Worm (Caenorhabditis elegans) whole organism, midembryonic: ENCODE data around the gene abcf-1.

Experiments
- T22C8.4 ChIP-seq: fragments of 200-800 bp; sonication (Bioruptor generic); IDR thresholded peaks from 2 replicates; pipeline ENCODE4 v1.3.6; 2022; ENCODE audit warnings: missing genetic modification characterization, missing compliant biosample characterization
- cog-1 ChIP-seq: sonication (generic microtip); optimal IDR thresholded peaks from 2 replicates; lab custom pipeline; 2016; ENCODE audit warnings: missing genetic modification characterization, missing compliant biosample characterization
- flt-1 ChIP-seq: fragments of 200-800 bp; sonication (Bioruptor generic); IDR thresholded peaks from 2 replicates; pipeline ENCODE4 v1.3.6; 2022; ENCODE audit warnings: missing genetic modification characterization, missing compliant biosample characterization
- klf-2 ChIP-seq: fragments of 200-800 bp; sonication (Bioruptor generic); conservative IDR thresholded peaks from 2 replicates; pipeline ENCODE4 v1.3.6; 2022; ENCODE audit warnings: missing genetic modification reagents, missing genetic modification characterization, missing compliant biosample characterization
- med-1 ChIP-seq: sonication (generic microtip); optimal IDR thresholded peaks from 2 replicates; lab custom pipeline; 2017; ENCODE audit warnings: missing genetic modification characterization, mild to moderate bottlenecking, missing compliant biosample characterization, antibody characterized with exemption, missing genetic modification reagents; ENCODE audit not compliant: insufficient read depth
- ref-1 ChIP-seq: fragments of 200-800 bp; sonication (Bioruptor generic); conservative IDR thresholded peaks from 2 replicates; pipeline ENCODE4 v1.3.6; 2022; ENCODE audit warnings: missing genetic modification reagents, missing genetic modification characterization, missing compliant biosample characterization
- tab-1 ChIP-seq: fragments of 200-800 bp; sonication (Bioruptor generic); IDR thresholded peaks from 2 replicates; pipeline ENCODE4 v1.3.6; 2022; ENCODE audit warnings: missing genetic modification characterization, missing compliant biosample characterization
- ztf-23 ChIP-seq: fragments of 200-800 bp; sonication (Bioruptor generic); IDR thresholded peaks from 2 replicates; pipeline ENCODE4 v1.3.6; 2022; ENCODE audit warnings: missing genetic modification reagents, missing genetic modification characterization, missing compliant biosample characterization
- ztf-29 ChIP-seq: fragments of 200-800 bp; sonication (Bioruptor generic); IDR thresholded peaks from 2 replicates; pipeline ENCODE4 v1.3.6; 2022; ENCODE audit warnings: missing genetic modification reagents, missing genetic modification characterization, missing compliant biosample characterization

ce11 chrV:12773222-12773621 lies 10.0 kb upstream of the abcf-1 start, which contains the start of gene ZC455.1:
- TF ChIP-seq tab-1 (GFP tag; lab: Robert Waterston, UW): no peak
- TF ChIP-seq med-1 (GFP tag; lab: Kevin White, UChicago): no peak
- no peak for TF ChIP-seq T22C8.4 (GFP tag; lab: Robert Waterston, UW)
- TF ChIP-seq ref-1 (GFP tag; lab: Robert Waterston, UW): no peak
- no peak for TF ChIP-seq ztf-23 (GFP tag; lab: Robert Waterston, UW)
- no peak for TF ChIP-seq flt-1
- TF ChIP-seq cog-1 (tag; lab: Kevin White, UChicago): no peak
- no peak for TF ChIP-seq ztf-29 (GFP tag; lab: Robert Waterston, UW)
- no peak for TF ChIP-seq klf-2 (GFP tag; lab: Robert Waterston, UW)
